Fruit fly (Drosophila melanogaster) whole organism, embryonic: Measurements from ENCODE around the gene run.
A peak's percentile ranks its signal among the peaks of the same experiment; 100 is the strongest.

ENCODE experiments used
- CG10147 ChIP-seq: fragments of 200-800 bp; sonication (Bioruptor generic); optimal IDR thresholded peaks from 2 replicates; lab custom pipeline; 2019; ENCODE audit warnings: missing biosample characterization, mild to moderate bottlenecking, missing genetic modification characterization, moderate library complexity
- CG1024 ChIP-seq: fragments of 200-800 bp; sonication (Bioruptor generic); IDR thresholded peaks from 2 replicates; pipeline ENCODE4 v1.3.6; 2022; ENCODE audit warnings: missing biosample characterization, missing genetic modification characterization
- CG10267 ChIP-seq: fragments of 200-800 bp; sonication (Bioruptor generic); optimal IDR thresholded peaks from 2 replicates; lab custom pipeline; 2018; ENCODE audit warnings: missing biosample characterization, mild to moderate bottlenecking, missing genetic modification characterization, moderate library complexity
- CG11093 ChIP-seq: fragments of 200-800 bp; sonication (Bioruptor generic); IDR thresholded peaks from 3 replicates; pipeline ENCODE4 v1.3.6; 2022; ENCODE audit warnings: missing biosample characterization, missing genetic modification characterization
- CG12942 ChIP-seq: fragments of 200-800 bp; sonication (Bioruptor generic); optimal IDR thresholded peaks from 3 replicates; lab custom pipeline; 2016; ENCODE audit warnings: missing biosample characterization, missing genetic modification characterization
- CG13424 ChIP-seq: fragments of 200-800 bp; sonication (Bioruptor generic); optimal IDR thresholded peaks from 2 replicates; lab custom pipeline; 2019; ENCODE audit warnings: missing biosample characterization, mild to moderate bottlenecking, missing genetic modification characterization, moderate library complexity
- CG1603 ChIP-seq: fragments of 200-800 bp; sonication (Bioruptor generic); optimal IDR thresholded peaks from 2 replicates; lab custom pipeline; 2019; ENCODE audit warnings: missing biosample characterization, mild to moderate bottlenecking, missing genetic modification characterization, moderate library complexity
- CG18476 ChIP-seq: fragments of 200-800 bp; sonication (Bioruptor generic); optimal IDR thresholded peaks from 2 replicates; lab custom pipeline; 2016; ENCODE audit warnings: missing biosample characterization, mild to moderate bottlenecking, missing genetic modification characterization
- CG18599 ChIP-seq: fragments of 200-800 bp; sonication (Bioruptor generic); optimal IDR thresholded peaks from 3 replicates; lab custom pipeline; 2017; ENCODE audit warnings: missing biosample characterization, missing genetic modification characterization, mild to moderate bottlenecking, moderate library complexity, missing genetic modification reagents
- CG2116 ChIP-seq: fragments of 200-800 bp; sonication (Bioruptor generic); optimal IDR thresholded peaks from 3 replicates; lab custom pipeline; 2018; ENCODE audit warnings: missing biosample characterization, mild to moderate bottlenecking, missing genetic modification characterization
- CG2712 ChIP-seq: fragments of 200-800 bp; optimal IDR thresholded peaks from 3 replicates; lab custom pipeline; 2019; ENCODE audit warnings: missing biosample characterization, mild to moderate bottlenecking, missing genetic modification characterization, moderate library complexity
- CG3838 ChIP-seq: fragments of 200-800 bp; sonication (Bioruptor generic); optimal IDR thresholded peaks from 3 replicates; lab custom pipeline; 2016; ENCODE audit warnings: missing biosample characterization, missing genetic modification characterization
- CG5953 ChIP-seq: fragments of 200-800 bp; sonication (Bioruptor generic); IDR thresholded peaks from 2 replicates; pipeline ENCODE4 v1.3.6; 2022; ENCODE audit warnings: missing biosample characterization, missing genetic modification characterization
- CG7556 ChIP-seq: fragments of 200-800 bp; sonication (Bioruptor generic); optimal IDR thresholded peaks from 2 replicates; lab custom pipeline; 2017; ENCODE audit warnings: missing biosample characterization, mild to moderate bottlenecking, missing genetic modification characterization
- CG8089 ChIP-seq: fragments of 200-800 bp; sonication (Bioruptor generic); optimal IDR thresholded peaks from 3 replicates; lab custom pipeline; 2016; ENCODE audit warnings: missing biosample characterization, missing genetic modification characterization
- CG8388 ChIP-seq: fragments of 200-800 bp; sonication (Bioruptor generic); optimal IDR thresholded peaks from 2 replicates; lab custom pipeline; 2019; ENCODE audit warnings: missing biosample characterization, mild to moderate bottlenecking, missing genetic modification characterization, moderate library complexity
- CG9932 ChIP-seq: fragments of 200-800 bp; sonication (Bioruptor generic); IDR thresholded peaks from 2 replicates; pipeline ENCODE4 v1.3.6; 2022; ENCODE audit warnings: missing biosample characterization, missing genetic modification characterization
- CHES-1-like ChIP-seq: fragments of 200-800 bp; sonication (Bioruptor generic); optimal IDR thresholded peaks from 2 replicates; lab custom pipeline; 2016; ENCODE audit warnings: missing biosample characterization, missing genetic modification characterization
- CkIIα-i1 ChIP-seq: fragments of 200-800 bp; sonication (Bioruptor generic); IDR thresholded peaks from 2 replicates; pipeline ENCODE4 v1.3.6; 2022; ENCODE audit warnings: missing biosample characterization, missing genetic modification characterization
- Drgx ChIP-seq: fragments of 200-800 bp; sonication (Bioruptor generic); IDR thresholded peaks from 2 replicates; pipeline ENCODE4 v1.3.6; 2022; ENCODE audit warnings: missing biosample characterization, missing genetic modification characterization
- E2f2 ChIP-seq: fragments of 200-800 bp; sonication (Bioruptor generic); IDR thresholded peaks from 2 replicates; pipeline ENCODE4 v1.3.6; 2022; ENCODE audit warnings: missing biosample characterization, missing genetic modification characterization
- HLH54F ChIP-seq: fragments of 200-800 bp; sonication (Bioruptor generic); optimal IDR thresholded peaks from 3 replicates; lab custom pipeline; 2016; ENCODE audit warnings: missing biosample characterization, missing genetic modification characterization
- HmgD ChIP-seq: fragments of 200-800 bp; sonication (Bioruptor generic); optimal IDR thresholded peaks from 3 replicates; lab custom pipeline; 2016; ENCODE audit warnings: missing biosample characterization, missing genetic modification characterization
- Hr78 ChIP-seq, 2 experiments: fragments of 200-800 bp in 1 of 2; fragments of >200 bp in 1 of 2; sonication (Bioruptor generic) in 1 of 2; optimal IDR thresholded peaks; 2 replicates each; lab custom pipeline; 2017 to 2019; ENCODE audit warnings: missing biosample characterization in 2 of 2, missing genetic modification characterization in 2 of 2, mild to moderate bottlenecking in 1 of 2, moderate library complexity in 1 of 2
- Jarid2 ChIP-seq: fragments of 200-800 bp; sonication (Bioruptor generic); optimal IDR thresholded peaks from 3 replicates; lab custom pipeline; 2017; ENCODE audit warnings: mild to moderate bottlenecking, missing biosample characterization, missing genetic modification reagents, missing genetic modification characterization
- Myb ChIP-seq: fragments of 200-800 bp; sonication (Bioruptor generic); optimal IDR thresholded peaks from 2 replicates; lab custom pipeline; 2016; ENCODE audit warnings: missing biosample characterization, missing genetic modification characterization
- Nf-YB ChIP-seq: fragments of 200-800 bp; sonication (Bioruptor generic); optimal IDR thresholded peaks from 3 replicates; lab custom pipeline; 2019; ENCODE audit warnings: missing biosample characterization, mild to moderate bottlenecking, missing genetic modification characterization, moderate library complexity
- Six4 ChIP-seq: fragments of 200-800 bp; sonication (Bioruptor generic); optimal IDR thresholded peaks from 2 replicates; lab custom pipeline; 2016; ENCODE audit warnings: missing biosample characterization, missing genetic modification characterization
- Taf1 ChIP-seq: fragments of 200-800 bp; sonication (Bioruptor generic); IDR thresholded peaks from 2 replicates; pipeline ENCODE4 v1.3.6; 2022; ENCODE audit warnings: missing biosample characterization, missing genetic modification characterization
- ara ChIP-seq: fragments of 200-800 bp; sonication (Bioruptor generic); IDR thresholded peaks from 2 replicates; pipeline ENCODE4 v1.3.6; 2022; ENCODE audit warnings: missing biosample characterization, missing genetic modification characterization
- chm ChIP-seq: fragments of 200-800 bp; sonication (Bioruptor generic); IDR thresholded peaks from 2 replicates; pipeline ENCODE4 v1.3.6; 2022; ENCODE audit warnings: missing biosample characterization, missing genetic modification characterization
- dati ChIP-seq: fragments of 200-800 bp; sonication (Bioruptor generic); IDR thresholded peaks from 2 replicates; pipeline ENCODE4 v1.3.6; 2022; ENCODE audit warnings: missing biosample characterization, missing genetic modification characterization
- dmrt11E ChIP-seq: fragments of 200-800 bp; sonication (Bioruptor generic); optimal IDR thresholded peaks from 3 replicates; lab custom pipeline; 2018; ENCODE audit warnings: missing biosample characterization, mild to moderate bottlenecking, missing genetic modification characterization, moderate library complexity
- dmrt99B ChIP-seq: fragments of 200-800 bp; sonication (Bioruptor generic); optimal IDR thresholded peaks from 2 replicates; lab custom pipeline; 2018; ENCODE audit warnings: missing biosample characterization, mild to moderate bottlenecking, missing genetic modification characterization, moderate library complexity
- emc ChIP-seq: fragments of 200-800 bp; sonication (Bioruptor generic); optimal IDR thresholded peaks from 2 replicates; lab custom pipeline; 2016; ENCODE audit warnings: missing biosample characterization, missing genetic modification characterization
- gcm2 ChIP-seq: fragments of 200-800 bp; sonication (Bioruptor generic); optimal IDR thresholded peaks from 2 replicates; lab custom pipeline; 2016; ENCODE audit warnings: missing biosample characterization, missing genetic modification characterization
- gsb-n ChIP-seq: fragments of 200-800 bp; sonication (Bioruptor generic); optimal IDR thresholded peaks from 3 replicates; lab custom pipeline; 2018; ENCODE audit warnings: missing biosample characterization, mild to moderate bottlenecking, missing genetic modification characterization
- gt ChIP-seq: fragments of 200-800 bp; sonication (Bioruptor generic); IDR thresholded peaks from 2 replicates; pipeline ENCODE4 v1.3.6; 2022; ENCODE audit warnings: missing biosample characterization, missing genetic modification characterization
- her ChIP-seq: fragments of 200-800 bp; sonication (Bioruptor generic); optimal IDR thresholded peaks from 2 replicates; lab custom pipeline; 2016; ENCODE audit warnings: missing biosample characterization, missing genetic modification characterization
- inv ChIP-seq: fragments of 200-800 bp; sonication (Bioruptor generic); IDR thresholded peaks from 2 replicates; pipeline ENCODE4 v1.3.6; 2022; ENCODE audit warnings: missing biosample characterization, missing genetic modification characterization; ENCODE audit not compliant: partially characterized antibody
- kay ChIP-seq: fragments of 200-800 bp; sonication (Bioruptor generic); optimal IDR thresholded peaks from 2 replicates; lab custom pipeline; 2016; ENCODE audit warnings: missing biosample characterization, missing genetic modification characterization
- mam ChIP-seq: fragments of 200-800 bp; sonication (Bioruptor generic); optimal IDR thresholded peaks from 3 replicates; lab custom pipeline; 2016; ENCODE audit warnings: missing biosample characterization, missing genetic modification characterization
- nmo ChIP-seq: fragments of 200-800 bp; sonication (Bioruptor generic); optimal IDR thresholded peaks from 2 replicates; lab custom pipeline; 2018; ENCODE audit warnings: missing biosample characterization, mild to moderate bottlenecking, missing genetic modification characterization, moderate library complexity
- onecut ChIP-seq: fragments of 200-800 bp; sonication (Bioruptor generic); IDR thresholded peaks from 2 replicates; pipeline ENCODE4 v1.3.6; 2022; ENCODE audit warnings: missing biosample characterization, missing genetic modification characterization
- prd ChIP-seq, 3 experiments: fragments of >200 bp in 2 of 3; fragments of 200-800 bp in 1 of 3; sonication (Bioruptor generic) in 1 of 3; optimal IDR thresholded peaks in 2 of 3; IDR thresholded peaks in 1 of 3; 2 replicates in 2 of 3; 3 replicates in 1 of 3; pipeline versions ENCODE4 v1.3.6 to Lab custom; 2017 to 2022; ENCODE audit warnings: missing biosample characterization in 1 of 3, missing genetic modification characterization in 1 of 3
- stc ChIP-seq: fragments of 200-800 bp; sonication (Bioruptor generic); IDR thresholded peaks from 2 replicates; pipeline ENCODE4 v1.3.6; 2022; ENCODE audit warnings: missing biosample characterization, missing genetic modification characterization
- tna ChIP-seq: fragments of 200-800 bp; sonication (Bioruptor generic); IDR thresholded peaks from 2 replicates; pipeline ENCODE4 v1.3.6; 2022; ENCODE audit warnings: missing biosample characterization, missing genetic modification characterization; ENCODE audit not compliant: partially characterized antibody
- tup ChIP-seq: fragments of 200-800 bp; sonication (Bioruptor generic); optimal IDR thresholded peaks from 2 replicates; lab custom pipeline; 2016; ENCODE audit warnings: missing biosample characterization, mild to moderate bottlenecking, missing genetic modification characterization, moderate library complexity
- vnd ChIP-seq: fragments of 200-800 bp; sonication (Bioruptor generic); IDR thresholded peaks from 3 replicates; pipeline ENCODE4 v1.3.6; 2022; ENCODE audit warnings: missing biosample characterization, missing genetic modification characterization; ENCODE audit not compliant: partially characterized antibody
- z ChIP-seq: fragments of 200-800 bp; sonication (Bioruptor generic); IDR thresholded peaks from 3 replicates; pipeline ENCODE4 v1.3.6; 2022; ENCODE audit warnings: missing biosample characterization, missing genetic modification characterization

Gene run

dm6 chrX:20654954-20655391 lies 35.5 kb upstream of the run start (continued):
- TF ChIP-seq Taf1 (GFP tag; lab: Robert Waterston, UW) (peak; percentile 24; the same call in 1 of the 2 replicates), ara (GFP tag; lab: Robert Waterston, UW) (peak; percentile 90), CG8089 (GFP tag; lab: Kevin White, UChicago) (peak; percentile 77), CG11093 (GFP tag; lab: Robert Waterston, UW) (peak; percentile 90), gt (GFP tag; lab: Robert Waterston, UW) (peak; percentile 71), stc (GFP tag; lab: Robert Waterston, UW) (peak; percentile 70), nmo (GFP tag; lab: Kevin White, UChicago) (peak; percentile 73), CG10147 (GFP tag; lab: Kevin White, UChicago) (no peak), CG13424 (tag; lab: Kevin White, UChicago) (peak; percentile 73), vnd (GFP tag; lab: Robert Waterston, UW) (no peak), Hr78 (GFP tag; optimal IDR thresholded peaks at IDR 0.05; lab: Kevin White, UChicago) (peak in 1 of 2 experiments; percentile 40), CG12942 (GFP tag; lab: Kevin White, UChicago) (peak; percentile 79), Six4 (peak; percentile 77), CG2116 (GFP tag; lab: Kevin White, UChicago) (peak; percentile 58), tup (peak; percentile 56), CG1603 (tag; lab: Kevin White, UChicago) (peak; percentile 87), CHES-1-like (GFP tag; lab: Kevin White, UChicago) (peak; percentile 58), CG9932 (GFP tag; lab: Robert Waterston, UW) (0 out of 2 replicates have a peak, but pooled peaks have one; percentile 30), CG8388 (peak; percentile 60), onecut (GFP tag; lab: Robert Waterston, UW) (peak; percentile 80), Nf-YB (GFP tag; lab: Kevin White, UChicago) (peak; percentile 47), her (GFP tag; lab: Kevin White, UChicago) (peak; percentile 44), inv (GFP tag; lab: Robert Waterston, UW) (no peak), CG5953 (GFP tag; lab: Robert Waterston, UW) (peak; percentile 73), CG1024 (GFP tag; lab: Robert Waterston, UW) (peak; percentile 81), gcm2 (peak; percentile 17), CG3838 (GFP tag; lab: Kevin White, UChicago) (peak; percentile 67), chm (GFP tag; lab: Robert Waterston, UW) (peak; percentile 87), prd (optimal IDR thresholded peaks at IDR 0.05; lab: Kevin White, UChicago) (no peak), prd (GFP tag; IDR thresholded peaks at IDR 0.05; lab: Robert Waterston, UW) (peak; percentile 95), dati (peak; percentile 68; the same call in 1 of the 2 replicates), CG10267 (tag; lab: Kevin White, UChicago) (peak; percentile 45), HmgD (GFP tag; lab: Kevin White, UChicago) (peak; percentile 47), CG2712 (tag; lab: Kevin White, UChicago) (peak; percentile 75), CG18476 (GFP tag; lab: Kevin White, UChicago) (peak; percentile 65), kay (peak; percentile 54), z (GFP tag; lab: Robert Waterston, UW) (0 out of 3 replicates have a peak, but pooled peaks have one; percentile 42), gsb-n (peak; percentile 70), Drgx (GFP tag; lab: Robert Waterston, UW) (peak; percentile 67), dmrt99B (tag; lab: Kevin White, UChicago) (peak; percentile 75), HLH54F (no peak), tna (no peak), E2f2 (peak; percentile 49), Myb (peak; percentile 38), dmrt11E (peak; percentile 86), CG18599 (GFP tag; lab: Kevin White, UChicago) (peak; percentile 67), CG7556 (GFP tag; lab: Kevin White, UChicago) (peak; percentile 65), emc (no peak), mam (GFP tag; lab: Kevin White, UChicago) (peak; percentile 49), Jarid2 (GFP tag; lab: Kevin White, UChicago) (peak; percentile 60), CkIIα-i1 (no peak)
